Fruit fly (Drosophila melanogaster) whole organism, embryonic: Measurements from ENCODE around the gene Kpc1.
A peak's percentile ranks its signal among the peaks of the same experiment; 100 is the strongest.

Experiments
- ATbp ChIP-seq: fragments of 200-800 bp; sonication (Bioruptor generic); optimal IDR thresholded peaks from 2 replicates; lab custom pipeline; 2017; ENCODE audit warnings: missing biosample characterization, mild to moderate bottlenecking, missing genetic modification characterization, missing genetic modification reagents
- Atf-2 ChIP-seq: fragments of 200-800 bp; sonication (Bioruptor generic); optimal IDR thresholded peaks from 2 replicates; lab custom pipeline; 2016; ENCODE audit warnings: missing biosample characterization, missing genetic modification characterization
- Atf3 ChIP-seq: fragments of 200-800 bp; sonication (Bioruptor generic); optimal IDR thresholded peaks from 3 replicates; lab custom pipeline; 2016; ENCODE audit warnings: missing biosample characterization, missing genetic modification characterization
- CG10267 ChIP-seq: fragments of 200-800 bp; sonication (Bioruptor generic); optimal IDR thresholded peaks from 2 replicates; lab custom pipeline; 2018; ENCODE audit warnings: missing biosample characterization, mild to moderate bottlenecking, missing genetic modification characterization, moderate library complexity
- CG10321 ChIP-seq: fragments of 200-800 bp; sonication (Bioruptor generic); IDR thresholded peaks from 2 replicates; pipeline ENCODE4 v1.3.6; 2022; ENCODE audit warnings: missing biosample characterization, missing genetic modification characterization
- CG10462 ChIP-seq: fragments of 200-800 bp; sonication (Bioruptor generic); optimal IDR thresholded peaks from 2 replicates; lab custom pipeline; 2016; ENCODE audit warnings: missing biosample characterization, missing genetic modification characterization
- CG12104 ChIP-seq: fragments of 200-800 bp; sonication (Bioruptor generic); optimal IDR thresholded peaks from 3 replicates; lab custom pipeline; 2016; ENCODE audit warnings: missing biosample characterization, missing genetic modification characterization
- CG13624 ChIP-seq: fragments of 200-800 bp; sonication (Bioruptor generic); optimal IDR thresholded peaks from 2 replicates; lab custom pipeline; 2016; ENCODE audit warnings: missing biosample characterization, missing genetic modification characterization
- CG14710 ChIP-seq: fragments of 200-800 bp; sonication (Bioruptor generic); optimal IDR thresholded peaks from 3 replicates; lab custom pipeline; 2019; ENCODE audit warnings: missing biosample characterization, mild to moderate bottlenecking, missing genetic modification characterization, moderate library complexity
- CG15479 ChIP-seq: fragments of 200-800 bp; sonication (Bioruptor generic); optimal IDR thresholded peaks from 3 replicates; lab custom pipeline; 2019; ENCODE audit warnings: missing biosample characterization, mild to moderate bottlenecking, missing genetic modification characterization, moderate library complexity
- CG17385 ChIP-seq: fragments of 200-800 bp; sonication (Bioruptor generic); optimal IDR thresholded peaks from 3 replicates; lab custom pipeline; 2018; ENCODE audit warnings: missing biosample characterization, mild to moderate bottlenecking, missing genetic modification characterization
- CG1792 ChIP-seq: fragments of 200-800 bp; sonication (Bioruptor generic); optimal IDR thresholded peaks from 2 replicates; lab custom pipeline; 2016; ENCODE audit warnings: missing biosample characterization, missing genetic modification characterization
- CG18011 ChIP-seq: fragments of 200-800 bp; sonication (Bioruptor generic); optimal IDR thresholded peaks from 2 replicates; lab custom pipeline; 2017; ENCODE audit warnings: missing biosample characterization, missing genetic modification characterization, mild to moderate bottlenecking, moderate library complexity, missing genotype
- CG18764 ChIP-seq: fragments of 200-800 bp; sonication (Bioruptor generic); optimal IDR thresholded peaks from 3 replicates; lab custom pipeline; 2016; ENCODE audit warnings: missing biosample characterization, missing genetic modification characterization
- CG3847 ChIP-seq: fragments of 200-800 bp; sonication (Bioruptor generic); IDR thresholded peaks from 2 replicates; pipeline ENCODE4 v1.3.6; 2022; ENCODE audit warnings: missing biosample characterization, missing genetic modification characterization
- CG4328 ChIP-seq: fragments of 200-800 bp; sonication (Bioruptor generic); optimal IDR thresholded peaks from 3 replicates; lab custom pipeline; 2017; ENCODE audit warnings: missing biosample characterization, missing genetic modification reagents, missing genetic modification characterization
- CG5953 ChIP-seq: fragments of 200-800 bp; sonication (Bioruptor generic); IDR thresholded peaks from 2 replicates; pipeline ENCODE4 v1.3.6; 2022; ENCODE audit warnings: missing biosample characterization, missing genetic modification characterization
- D19B ChIP-seq: fragments of 200-800 bp; sonication (Bioruptor generic); optimal IDR thresholded peaks from 2 replicates; lab custom pipeline; 2017; ENCODE audit warnings: missing biosample characterization, mild to moderate bottlenecking, missing genetic modification characterization
- Dip3 ChIP-seq: fragments of 200-800 bp; sonication (Bioruptor generic); optimal IDR thresholded peaks from 3 replicates; lab custom pipeline; 2016; ENCODE audit warnings: missing biosample characterization, missing genetic modification characterization
- Eip74EF ChIP-seq, 2 experiments: fragments of 200-800 bp in 1 of 2; fragments of >200 bp in 1 of 2; sonication (Bioruptor generic) in 1 of 2; optimal IDR thresholded peaks; 2 replicates each; lab custom pipeline; 2017 to 2019; ENCODE audit warnings: missing biosample characterization in 2 of 2, missing genetic modification characterization in 2 of 2, mild to moderate bottlenecking in 1 of 2, moderate library complexity in 1 of 2
- HmgZ ChIP-seq: fragments of 200-800 bp; sonication (Bioruptor generic); optimal IDR thresholded peaks from 2 replicates; lab custom pipeline; 2018; ENCODE audit warnings: missing biosample characterization, mild to moderate bottlenecking, missing genetic modification characterization
- Jarid2 ChIP-seq: fragments of 200-800 bp; sonication (Bioruptor generic); optimal IDR thresholded peaks from 3 replicates; lab custom pipeline; 2017; ENCODE audit warnings: mild to moderate bottlenecking, missing biosample characterization, missing genetic modification reagents, missing genetic modification characterization
- NC2α ChIP-seq: fragments of 200-800 bp; sonication (Bioruptor generic); optimal IDR thresholded peaks from 2 replicates; lab custom pipeline; 2016; ENCODE audit warnings: missing biosample characterization, missing genetic modification characterization
- Oli ChIP-seq: fragments of 200-800 bp; sonication (Bioruptor generic); optimal IDR thresholded peaks from 2 replicates; lab custom pipeline; 2018; ENCODE audit warnings: missing biosample characterization, mild to moderate bottlenecking, missing genetic modification characterization, moderate library complexity
- Optix ChIP-seq: fragments of 200-800 bp; sonication (Bioruptor generic); IDR thresholded peaks from 3 replicates; pipeline ENCODE4 v1.3.6; 2022; ENCODE audit warnings: missing biosample characterization, missing genetic modification characterization
- Sox100B ChIP-seq: fragments of 200-800 bp; sonication (Bioruptor generic); optimal IDR thresholded peaks from 3 replicates; lab custom pipeline; 2018; ENCODE audit warnings: missing biosample characterization, mild to moderate bottlenecking, missing genetic modification characterization
- Tbp ChIP-seq: fragments of >200 bp; optimal IDR thresholded peaks from 2 replicates; lab custom pipeline; 2018; ENCODE audit warnings: missing biosample characterization, missing genetic modification characterization
- YL-1 ChIP-seq: fragments of 200-800 bp; sonication (Bioruptor generic); optimal IDR thresholded peaks from 3 replicates; lab custom pipeline; 2017; ENCODE audit warnings: missing biosample characterization, mild to moderate bottlenecking, missing genetic modification characterization
- amos ChIP-seq: fragments of 200-800 bp; sonication (Bioruptor generic); IDR thresholded peaks from 2 replicates; pipeline ENCODE4 v1.3.6; 2022; ENCODE audit warnings: missing biosample characterization, missing genetic modification characterization; ENCODE audit not compliant: partially characterized antibody
- az2 ChIP-seq: fragments of 200-800 bp; sonication (Bioruptor generic); optimal IDR thresholded peaks from 3 replicates; lab custom pipeline; 2016; ENCODE audit warnings: missing biosample characterization, missing genetic modification characterization
- bcd ChIP-seq: fragments of 200-800 bp; sonication (Bioruptor generic); optimal IDR thresholded peaks from 2 replicates; lab custom pipeline; 2017; ENCODE audit warnings: missing biosample characterization, mild to moderate bottlenecking, missing genetic modification characterization
- cg ChIP-seq: fragments of 200-800 bp; sonication (Bioruptor generic); optimal IDR thresholded peaks from 3 replicates; lab custom pipeline; 2019; ENCODE audit warnings: missing biosample characterization, mild to moderate bottlenecking, missing genetic modification characterization, moderate library complexity
- chinmo ChIP-seq: fragments of 200-800 bp; sonication (Bioruptor generic); IDR thresholded peaks from 4 replicates; pipeline ENCODE4 v1.3.6; 2022; ENCODE audit warnings: missing biosample characterization, missing genetic modification characterization; ENCODE audit not compliant: partially characterized antibody
- dm ChIP-seq: fragments of 200-800 bp; sonication (Bioruptor generic); optimal IDR thresholded peaks from 3 replicates; lab custom pipeline; 2016; ENCODE audit warnings: missing biosample characterization, missing genetic modification characterization
- gfzf ChIP-seq: fragments of 200-800 bp; sonication (Bioruptor generic); optimal IDR thresholded peaks from 2 replicates; lab custom pipeline; 2016; ENCODE audit warnings: missing biosample characterization, mild to moderate bottlenecking, missing genetic modification characterization, moderate library complexity
- gsb-n ChIP-seq: fragments of 200-800 bp; sonication (Bioruptor generic); optimal IDR thresholded peaks from 3 replicates; lab custom pipeline; 2018; ENCODE audit warnings: missing biosample characterization, mild to moderate bottlenecking, missing genetic modification characterization
- inv ChIP-seq: fragments of 200-800 bp; sonication (Bioruptor generic); IDR thresholded peaks from 2 replicates; pipeline ENCODE4 v1.3.6; 2022; ENCODE audit warnings: missing biosample characterization, missing genetic modification characterization; ENCODE audit not compliant: partially characterized antibody
- kni ChIP-seq: fragments of 200-800 bp; sonication (Bioruptor generic); optimal IDR thresholded peaks from 3 replicates; lab custom pipeline; 2017; ENCODE audit warnings: mild to moderate bottlenecking, missing biosample characterization, missing genetic modification reagents, missing genetic modification characterization
- lbe ChIP-seq: fragments of 200-800 bp; sonication (Bioruptor generic); optimal IDR thresholded peaks from 2 replicates; lab custom pipeline; 2016; ENCODE audit warnings: missing biosample characterization, mild to moderate bottlenecking, missing genetic modification characterization
- lmd ChIP-seq: fragments of 200-800 bp; sonication (Bioruptor generic); IDR thresholded peaks from 2 replicates; pipeline ENCODE4 v1.3.6; 2022; ENCODE audit warnings: missing biosample characterization, missing genetic modification characterization
- luna ChIP-seq: fragments of 200-800 bp; sonication (Bioruptor generic); optimal IDR thresholded peaks from 2 replicates; lab custom pipeline; 2016; ENCODE audit warnings: missing biosample characterization, missing genetic modification characterization
- nerfin-2 ChIP-seq: fragments of 200-800 bp; sonication (Bioruptor generic); IDR thresholded peaks from 2 replicates; pipeline ENCODE4 v1.3.6; 2022; ENCODE audit warnings: missing biosample characterization, missing genetic modification characterization; ENCODE audit not compliant: partially characterized antibody
- pzg ChIP-seq: fragments of 200-800 bp; sonication (Bioruptor generic); optimal IDR thresholded peaks from 3 replicates; lab custom pipeline; 2018; ENCODE audit warnings: missing biosample characterization, mild to moderate bottlenecking, missing genetic modification characterization, moderate library complexity
- sens ChIP-seq: fragments of 200-800 bp; sonication (Bioruptor generic); peaks from one replicate; lab custom pipeline; 2016; ENCODE audit warnings: missing biosample characterization, missing genetic modification characterization
- sim ChIP-seq: fragments of 200-800 bp; sonication (Bioruptor generic); IDR thresholded peaks from 2 replicates; pipeline ENCODE4 v1.3.6; 2022; ENCODE audit warnings: missing biosample characterization, missing genetic modification characterization
- sqz ChIP-seq: fragments of 200-800 bp; sonication (Bioruptor generic); optimal IDR thresholded peaks from 3 replicates; lab custom pipeline; 2018; ENCODE audit warnings: missing biosample characterization, mild to moderate bottlenecking, missing genetic modification characterization
- stwl ChIP-seq: fragments of 200-800 bp; sonication (Bioruptor generic); optimal IDR thresholded peaks from 3 replicates; lab custom pipeline; 2018; ENCODE audit warnings: missing biosample characterization, mild to moderate bottlenecking, missing genetic modification characterization, moderate library complexity
- trem ChIP-seq: fragments of 200-800 bp; optimal IDR thresholded peaks from 3 replicates; lab custom pipeline; 2019; ENCODE audit warnings: missing biosample characterization, mild to moderate bottlenecking, missing genetic modification characterization, moderate library complexity
- tup ChIP-seq: fragments of 200-800 bp; sonication (Bioruptor generic); optimal IDR thresholded peaks from 2 replicates; lab custom pipeline; 2016; ENCODE audit warnings: missing biosample characterization, mild to moderate bottlenecking, missing genetic modification characterization, moderate library complexity
- z ChIP-seq: fragments of 200-800 bp; sonication (Bioruptor generic); IDR thresholded peaks from 3 replicates; pipeline ENCODE4 v1.3.6; 2022; ENCODE audit warnings: missing biosample characterization, missing genetic modification characterization

Gene Kpc1

dm6 chr3R:15213362-15213989 is 17.5 kb upstream of the Kpc1 start, which contains the start of the genes CG6654 and CG4210 (continued):
- no peak for TF ChIP-seq Sox100B (GFP tag; lab: Kevin White, UChicago)
- no peak for TF ChIP-seq tup (GFP tag; lab: Kevin White, UChicago)
- no peak for TF ChIP-seq Atf-2
- TF ChIP-seq Optix: no peak
- TF ChIP-seq sqz (GFP tag; lab: Kevin White, UChicago): no peak
- TF ChIP-seq bcd (GFP tag; lab: Kevin White, UChicago): no peak
- TF ChIP-seq CG1792 (GFP tag; lab: Kevin White, UChicago): no peak
- no peak for TF ChIP-seq Atf3 (GFP tag; lab: Kevin White, UChicago)
- TF ChIP-seq ATbp (GFP tag; lab: Kevin White, UChicago): no peak
- peak; percentile 59 for TF ChIP-seq trem (tag; lab: Kevin White, UChicago)
- TF ChIP-seq amos (GFP tag; lab: Robert Waterston, UW): peak; percentile 49
- peak; percentile 98 for TF ChIP-seq stwl (tag; lab: Kevin White, UChicago)
- no peak for TF ChIP-seq Dip3 (GFP tag; lab: Kevin White, UChicago)
- peak; percentile 61 for TF ChIP-seq CG14710
- peak; percentile 86 for TF ChIP-seq gfzf (GFP tag; lab: Kevin White, UChicago)
- TF ChIP-seq nerfin-2 (GFP tag; lab: Robert Waterston, UW): no peak
- TF ChIP-seq HmgZ (tag; lab: Kevin White, UChicago): peak; percentile 48
- TF ChIP-seq pzg (GFP tag; lab: Kevin White, UChicago): peak; percentile 67
- TF ChIP-seq lmd: peak; percentile 31; the same call in 1 of the 2 replicates
- TF ChIP-seq CG17385 (GFP tag; lab: Kevin White, UChicago): peak; percentile 4
- peak; percentile 37; the same call in 1 of the 2 replicates for TF ChIP-seq inv
- TF ChIP-seq kni (GFP tag; lab: Kevin White, UChicago): no peak
- TF ChIP-seq CG12104 (GFP tag; lab: Kevin White, UChicago): peak; percentile 23
- no peak for TF ChIP-seq NC2α
- no peak for TF ChIP-seq z
- no peak for TF ChIP-seq Jarid2 (GFP tag; lab: Kevin White, UChicago)
- TF ChIP-seq cg (GFP tag; lab: Kevin White, UChicago): no peak
- TF ChIP-seq sim (GFP tag; lab: Robert Waterston, UW): no peak
- TF ChIP-seq CG5953 (GFP tag; lab: Robert Waterston, UW): no peak
- TF ChIP-seq CG10267 (tag; lab: Kevin White, UChicago): peak; percentile 58
- TF ChIP-seq Tbp (GFP tag; lab: Kevin White, UChicago): no peak
- peak; percentile 85 for TF ChIP-seq sens (GFP tag; lab: Kevin White, UChicago)
- TF ChIP-seq YL-1 (GFP tag; lab: Kevin White, UChicago): peak; percentile 32
- no peak for TF ChIP-seq CG10462 (GFP tag; lab: Kevin White, UChicago)
- TF ChIP-seq CG18764: no peak
- TF ChIP-seq az2 (GFP tag; lab: Kevin White, UChicago): no peak
- TF ChIP-seq CG15479 (GFP tag; lab: Kevin White, UChicago): peak; percentile 20
- TF ChIP-seq CG3847 (GFP tag; lab: Robert Waterston, UW): no peak
- no peak for TF ChIP-seq CG13624
- no peak for TF ChIP-seq gsb-n
- no peak for TF ChIP-seq lbe (GFP tag; lab: Kevin White, UChicago)
- TF ChIP-seq chinmo (GFP tag; lab: Robert Waterston, UW): 0 out of 4 replicates have a peak, but pooled peaks have one; percentile 17
- no peak for TF ChIP-seq D19B (GFP tag; lab: Kevin White, UChicago)
- no peak for TF ChIP-seq luna (GFP tag; lab: Kevin White, UChicago)
- TF ChIP-seq Oli: no peak
- no peak for TF ChIP-seq CG10321 (GFP tag; lab: Robert Waterston, UW)
- no peak for TF ChIP-seq CG18011
- no peak for TF ChIP-seq Eip74EF (GFP tag; optimal IDR thresholded peaks at IDR 0.05; lab: Kevin White, UChicago)
- peak; percentile 28 for TF ChIP-seq CG4328 (GFP tag; lab: Kevin White, UChicago)
- TF ChIP-seq dm (GFP tag; lab: Kevin White, UChicago): no peak
